Worm (Caenorhabditis elegans): ENCODE measurements around the gene cng-3.

ce11 chrIV:9467418-9467817, 13.4 kb downstream of the cng-3 start, which contains the start of gene F38E11.6:
- TF ChIP-seq him-1 (tag; optimal IDR thresholded peaks at IDR 0.05) (no peak), dao-5 (tag; optimal IDR thresholded peaks at IDR 0.05) (no peak), W03F9.2 (tag; optimal IDR thresholded peaks at IDR 0.05) (no peak)
